Fruit fly (Drosophila melanogaster) whole organism, wandering third instar larva: ENCODE measurements around the gene CG14567.

Experiments used
- N ChIP-seq: fragments of >200 bp; optimal IDR thresholded peaks from 2 replicates; lab custom pipeline; 2018; ENCODE audit warnings: missing biosample characterization, missing external identifiers, missing genetic modification characterization
- OdsH ChIP-seq: fragments of 200-800 bp; sonication (Bioruptor generic); optimal IDR thresholded peaks from 2 replicates; lab custom pipeline; 2016; ENCODE audit warnings: missing biosample characterization, mild to moderate bottlenecking, missing genetic modification characterization
- Sp1 ChIP-seq: fragments of 200-800 bp; sonication (Bioruptor generic); optimal IDR thresholded peaks from 3 replicates; lab custom pipeline; 2019; ENCODE audit warnings: missing biosample characterization, mild to moderate bottlenecking, missing genetic modification characterization, moderate library complexity
- br ChIP-seq: fragments of 200-800 bp; sonication (Bioruptor generic); optimal IDR thresholded peaks from 2 replicates; lab custom pipeline; 2016; ENCODE audit warnings: missing biosample characterization, missing genetic modification characterization

DNA sequence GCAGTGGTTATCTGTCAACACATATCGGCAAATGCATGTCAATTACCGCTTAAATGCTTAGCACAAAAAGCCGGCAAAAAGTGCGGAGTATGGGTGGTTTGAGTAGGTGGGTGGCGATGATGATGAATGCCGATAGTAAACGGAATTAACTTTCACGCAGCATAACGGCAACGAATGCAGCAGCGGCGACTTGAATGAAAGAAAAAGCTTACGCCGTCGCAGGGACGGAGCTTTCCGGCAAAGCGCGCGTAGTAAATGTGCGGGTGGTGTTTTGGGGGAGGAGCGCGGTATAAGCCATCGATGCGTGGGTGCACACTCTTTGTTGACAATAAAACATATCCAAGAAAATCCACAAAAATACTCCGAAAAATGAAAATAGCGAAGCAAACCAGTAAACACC lies 31.3 kb upstream of the CG14567 start, which contains the start of gene CG7370:
- TF ChIP-seq br (GFP tag; lab: Kevin White, UChicago) (no peak), Sp1 (no peak), N (GFP tag; lab: Kevin White, UChicago) (no peak), OdsH (no peak)
